Fruit fly (Drosophila melanogaster) whole organism, prepupa: ENCODE results near the gene Ctr1A.

ENCODE experiments used
- Blimp-1 ChIP-seq: fragments of 200-800 bp; sonication (Bioruptor generic); optimal IDR thresholded peaks from 3 replicates; lab custom pipeline; 2017; ENCODE audit warnings: missing biosample characterization, missing genetic modification characterization, mild to moderate bottlenecking, moderate library complexity, missing genetic modification reagents
- CG11294 ChIP-seq: fragments of 200-800 bp; sonication (Bioruptor generic); IDR thresholded peaks from 2 replicates; pipeline ENCODE4 v1.3.6; 2022; ENCODE audit warnings: missing biosample characterization, missing genetic modification characterization
- CG11762 ChIP-seq: fragments of 200-800 bp; sonication (Bioruptor generic); optimal IDR thresholded peaks from 3 replicates; lab custom pipeline; 2016; ENCODE audit warnings: missing biosample characterization, missing genetic modification characterization; ENCODE audit not compliant: insufficient read depth
- CG11902 ChIP-seq: fragments of 200-800 bp; sonication (Bioruptor generic); optimal IDR thresholded peaks from 3 replicates; lab custom pipeline; 2016; ENCODE audit warnings: missing biosample characterization, missing genetic modification characterization
- CG15336 ChIP-seq: fragments of 200-800 bp; sonication (Bioruptor generic); IDR thresholded peaks from 2 replicates; pipeline ENCODE4 v1.3.6; 2022; ENCODE audit warnings: missing biosample characterization, missing genetic modification characterization
- CG1621 ChIP-seq: fragments of 200-800 bp; sonication (Bioruptor generic); optimal IDR thresholded peaks from 3 replicates; lab custom pipeline; 2018; ENCODE audit warnings: missing biosample characterization, mild to moderate bottlenecking, missing genetic modification characterization
- CG16779 ChIP-seq: fragments of 200-800 bp; sonication (Bioruptor generic); optimal IDR thresholded peaks from 3 replicates; lab custom pipeline; 2017; ENCODE audit warnings: missing biosample characterization, mild to moderate bottlenecking, missing genetic modification characterization
- CG3032 ChIP-seq: fragments of 200-800 bp; optimal IDR thresholded peaks from 2 replicates; lab custom pipeline; 2019; ENCODE audit warnings: missing biosample characterization, mild to moderate bottlenecking, missing genetic modification characterization, moderate library complexity
- CG31627 ChIP-seq: fragments of 200-800 bp; sonication (Bioruptor generic); optimal IDR thresholded peaks from 3 replicates; lab custom pipeline; 2016; ENCODE audit warnings: missing biosample characterization, missing genetic modification characterization
- CG32006 ChIP-seq: fragments of 200-800 bp; sonication (Bioruptor generic); optimal IDR thresholded peaks from 3 replicates; lab custom pipeline; 2017; ENCODE audit warnings: missing biosample characterization, mild to moderate bottlenecking, missing genetic modification characterization
- CG4318 ChIP-seq: fragments of 200-800 bp; sonication (Bioruptor generic); optimal IDR thresholded peaks from 3 replicates; lab custom pipeline; 2017; ENCODE audit warnings: missing biosample characterization, mild to moderate bottlenecking, missing genetic modification characterization
- CG6163 ChIP-seq: fragments of 200-800 bp; sonication (Bioruptor generic); IDR thresholded peaks from 3 replicates; pipeline ENCODE4 v1.3.6; 2022; ENCODE audit warnings: missing biosample characterization, missing genetic modification characterization
- CG6276 ChIP-seq: fragments of 200-800 bp; sonication (Bioruptor generic); optimal IDR thresholded peaks from 2 replicates; lab custom pipeline; 2017; ENCODE audit warnings: missing biosample characterization, mild to moderate bottlenecking, missing genetic modification characterization
- CG6792 ChIP-seq: fragments of 200-800 bp; sonication (Bioruptor generic); optimal IDR thresholded peaks from 3 replicates; lab custom pipeline; 2016; ENCODE audit warnings: missing biosample characterization, missing genetic modification characterization
- CG6808 ChIP-seq: fragments of 200-800 bp; sonication (Bioruptor generic); optimal IDR thresholded peaks from 3 replicates; lab custom pipeline; 2017; ENCODE audit warnings: missing biosample characterization, missing genetic modification characterization, mild to moderate bottlenecking, moderate library complexity, missing genetic modification reagents
- CG6854 ChIP-seq: fragments of 200-800 bp; sonication (Bioruptor generic); optimal IDR thresholded peaks from 2 replicates; lab custom pipeline; 2017; ENCODE audit warnings: missing biosample characterization, mild to moderate bottlenecking, missing genetic modification characterization
- CG7368 ChIP-seq: fragments of 200-800 bp; sonication (Bioruptor generic); optimal IDR thresholded peaks from 3 replicates; lab custom pipeline; 2016; ENCODE audit warnings: missing biosample characterization, missing genetic modification characterization
- CG8119 ChIP-seq: fragments of 200-800 bp; sonication (Bioruptor generic); IDR thresholded peaks from 3 replicates; pipeline ENCODE4 v1.3.6; 2022; ENCODE audit warnings: missing biosample characterization, missing genetic modification characterization
- CG8632 ChIP-seq: fragments of 200-800 bp; sonication (Bioruptor generic); optimal IDR thresholded peaks from 3 replicates; lab custom pipeline; 2016; ENCODE audit warnings: missing biosample characterization, missing genetic modification characterization
- CG9139 ChIP-seq: fragments of 200-800 bp; sonication (Bioruptor generic); optimal IDR thresholded peaks from 3 replicates; lab custom pipeline; 2017; ENCODE audit warnings: missing biosample characterization, mild to moderate bottlenecking, missing genetic modification characterization
- Eip75B ChIP-seq: fragments of 200-800 bp; sonication (Bioruptor generic); optimal IDR thresholded peaks from 3 replicates; lab custom pipeline; 2016; ENCODE audit warnings: missing biosample characterization, missing genetic modification characterization
- Eip93F ChIP-seq: fragments of 200-800 bp; sonication (Bioruptor generic); optimal IDR thresholded peaks from 2 replicates; lab custom pipeline; 2016; ENCODE audit warnings: missing biosample characterization, mild to moderate bottlenecking, missing genetic modification characterization
- Ets96B ChIP-seq: fragments of 200-800 bp; optimal IDR thresholded peaks from 2 replicates; lab custom pipeline; 2019; ENCODE audit warnings: missing biosample characterization, mild to moderate bottlenecking, missing genetic modification characterization, moderate library complexity
- Gug ChIP-seq: fragments of 200-800 bp; sonication (Bioruptor generic); IDR thresholded peaks from 2 replicates; pipeline ENCODE4 v1.3.6; 2022; ENCODE audit warnings: missing biosample characterization, missing genetic modification characterization
- Hr38 ChIP-seq: sonication (Bioruptor generic); optimal IDR thresholded peaks from 2 replicates; lab custom pipeline; 2016; ENCODE audit warnings: missing biosample characterization, missing genetic modification characterization
- Hr39 ChIP-seq: fragments of 200-800 bp; sonication (Bioruptor generic); optimal IDR thresholded peaks from 2 replicates; lab custom pipeline; 2016; ENCODE audit warnings: missing biosample characterization, missing genetic modification characterization
- Hr4 ChIP-seq: fragments of 200-800 bp; sonication (Bioruptor generic); optimal IDR thresholded peaks from 3 replicates; lab custom pipeline; 2016; ENCODE audit warnings: missing biosample characterization, missing genetic modification characterization
- Lpt ChIP-seq: fragments of 200-800 bp; sonication (Bioruptor generic); optimal IDR thresholded peaks from 3 replicates; lab custom pipeline; 2016; ENCODE audit warnings: missing biosample characterization, missing genetic modification characterization
- Met ChIP-seq: fragments of 200-800 bp; sonication (Bioruptor generic); optimal IDR thresholded peaks from 3 replicates; lab custom pipeline; 2016; ENCODE audit warnings: missing biosample characterization, missing genetic modification characterization
- OdsH ChIP-seq: fragments of 200-800 bp; sonication (Bioruptor generic); optimal IDR thresholded peaks from 3 replicates; lab custom pipeline; 2016; ENCODE audit warnings: missing biosample characterization, missing genetic modification characterization
- Smox ChIP-seq: fragments of 200-800 bp; sonication (Bioruptor generic); optimal IDR thresholded peaks from 3 replicates; lab custom pipeline; 2016; ENCODE audit warnings: missing biosample characterization, missing genetic modification characterization
- Sox102F ChIP-seq: fragments of 200-800 bp; sonication (Bioruptor generic); optimal IDR thresholded peaks from 2 replicates; lab custom pipeline; 2016; ENCODE audit warnings: missing biosample characterization, mild to moderate bottlenecking, missing genetic modification characterization
- Sox14 ChIP-seq: fragments of 200-800 bp; sonication (Bioruptor generic); optimal IDR thresholded peaks from 3 replicates; lab custom pipeline; 2016; ENCODE audit warnings: missing biosample characterization, missing genetic modification characterization
- Sox15 ChIP-seq: fragments of 200-800 bp; sonication (Bioruptor generic); optimal IDR thresholded peaks from 3 replicates; lab custom pipeline; 2016; ENCODE audit warnings: missing biosample characterization, missing genetic modification characterization
- achi ChIP-seq: fragments of 200-800 bp; sonication (Bioruptor generic); optimal IDR thresholded peaks from 3 replicates; lab custom pipeline; 2016; ENCODE audit warnings: missing biosample characterization, missing genetic modification characterization
- dsx ChIP-seq: fragments of 200-800 bp; optimal IDR thresholded peaks from 3 replicates; lab custom pipeline; 2019; ENCODE audit warnings: missing biosample characterization, mild to moderate bottlenecking, missing genetic modification characterization, moderate library complexity; ENCODE audit not compliant: poor library complexity, severe bottlenecking
- esn ChIP-seq: fragments of 200-800 bp; sonication (Bioruptor generic); optimal IDR thresholded peaks from 2 replicates; lab custom pipeline; 2016; ENCODE audit warnings: missing biosample characterization, mild to moderate bottlenecking, missing genetic modification characterization, moderate library complexity
- fd59A ChIP-seq: fragments of 200-800 bp; sonication (Bioruptor generic); optimal IDR thresholded peaks from 2 replicates; lab custom pipeline; 2017; ENCODE audit warnings: missing biosample characterization, mild to moderate bottlenecking, missing genetic modification characterization, missing genetic modification reagents
- fkh ChIP-seq: fragments of 200-800 bp; sonication (Bioruptor generic); optimal IDR thresholded peaks from 3 replicates; lab custom pipeline; 2017; ENCODE audit warnings: missing biosample characterization, mild to moderate bottlenecking, missing genetic modification characterization, moderate library complexity
- lz ChIP-seq: fragments of 200-800 bp; sonication (Bioruptor generic); optimal IDR thresholded peaks from 3 replicates; lab custom pipeline; 2016; ENCODE audit warnings: missing biosample characterization, missing genetic modification characterization
- pdm3 ChIP-seq: fragments of 200-800 bp; sonication (Bioruptor generic); optimal IDR thresholded peaks from 3 replicates; lab custom pipeline; 2016; ENCODE audit warnings: missing biosample characterization, missing genetic modification characterization
- salr ChIP-seq, 2 experiments: fragments of 200-800 bp; sonication (Bioruptor generic); optimal IDR thresholded peaks; 3 replicates each; lab custom pipeline; 2016 to 2018; ENCODE audit warnings: missing biosample characterization in 2 of 2, missing genetic modification characterization in 2 of 2, mild to moderate bottlenecking in 1 of 2
- spab ChIP-seq: fragments of 200-800 bp; sonication (Bioruptor generic); optimal IDR thresholded peaks from 2 replicates; lab custom pipeline; 2017; ENCODE audit warnings: missing biosample characterization, mild to moderate bottlenecking, missing genetic modification characterization, missing genetic modification reagents
- svp ChIP-seq: fragments of 200-800 bp; sonication (Bioruptor generic); peaks from one replicate; lab custom pipeline; 2016; ENCODE audit warnings: missing biosample characterization, missing genetic modification characterization

The Ctr1A gene

dm6 chrX:6656023-6656594 lies 5.3 kb upstream of the Ctr1A start (continued):
- TF ChIP-seq CG11902 (GFP tag; lab: Kevin White, UChicago) (peak; percentile 88), CG7368 (GFP tag; lab: Kevin White, UChicago) (peak; percentile 85), pdm3 (peak; percentile 93), CG15336 (peak; percentile 92), Ets96B (tag; lab: Kevin White, UChicago) (peak; percentile 84), Blimp-1 (GFP tag; lab: Kevin White, UChicago) (peak; percentile 86), Lpt (GFP tag; lab: Kevin White, UChicago) (peak; percentile 85), esn (GFP tag; lab: Kevin White, UChicago) (peak; percentile 95), CG6276 (GFP tag; lab: Kevin White, UChicago) (peak; percentile 92), CG16779 (tag; lab: Kevin White, UChicago) (peak; percentile 83), Gug (GFP tag; lab: Robert Waterston, UW) (peak; percentile 82), Met (peak; percentile 93), spab (GFP tag; lab: Kevin White, UChicago) (peak; percentile 85), fd59A (peak; percentile 80), fkh (GFP tag; lab: Kevin White, UChicago) (peak; percentile 55), CG11762 (peak; percentile 89)

dm6 chrX:6656626-6657558 lies 4.6 kb upstream of the Ctr1A start:
- peak; percentile 48 for TF ChIP-seq Ets96B (tag; lab: Kevin White, UChicago)
- TF ChIP-seq Hr39, result no peak
- no peak for TF ChIP-seq CG31627 (GFP tag; lab: Kevin White, UChicago)
- TF ChIP-seq achi (GFP tag; lab: Kevin White, UChicago), result peak; percentile 13
- TF ChIP-seq Eip75B (GFP tag; lab: Kevin White, UChicago), result peak; percentile 22
- peak; percentile 37 for TF ChIP-seq CG1621 (tag; lab: Kevin White, UChicago)
- peak; percentile 14; the same call in 1 of the 2 replicates for TF ChIP-seq CG11294 (GFP tag; lab: Robert Waterston, UW)
- no peak for TF ChIP-seq Sox14 (GFP tag; lab: Kevin White, UChicago)
- TF ChIP-seq CG15336, result peak; percentile 71
- TF ChIP-seq CG6854, result peak; percentile 46
- no peak for TF ChIP-seq lz (GFP tag; lab: Kevin White, UChicago)
- TF ChIP-seq CG9139 (GFP tag; lab: Kevin White, UChicago), result no peak
- no peak for TF ChIP-seq Smox
- TF ChIP-seq Lpt (GFP tag; lab: Kevin White, UChicago), result no peak
- peak; percentile 55 for TF ChIP-seq CG6276 (GFP tag; lab: Kevin White, UChicago)
- TF ChIP-seq CG6808 (GFP tag; lab: Kevin White, UChicago), result peak; percentile 40
- TF ChIP-seq CG8632 (GFP tag; lab: Kevin White, UChicago), result peak; percentile 39
- peak; percentile 40 for TF ChIP-seq CG16779 (tag; lab: Kevin White, UChicago)
- TF ChIP-seq OdsH (GFP tag; lab: Kevin White, UChicago), result peak; percentile 41
- peak; percentile 31 for TF ChIP-seq Met
- TF ChIP-seq fd59A, result no peak
- TF ChIP-seq esn (GFP tag; lab: Kevin White, UChicago), result peak; percentile 12
- TF ChIP-seq spab (GFP tag; lab: Kevin White, UChicago), result no peak
- TF ChIP-seq Hr4 (GFP tag; lab: Kevin White, UChicago), result peak; percentile 48
- no peak for TF ChIP-seq CG7368 (GFP tag; lab: Kevin White, UChicago)
- peak; percentile 66 for TF ChIP-seq svp
- TF ChIP-seq Eip93F (GFP tag; lab: Kevin White, UChicago), result peak; percentile 60
- TF ChIP-seq salr (GFP tag; optimal IDR thresholded peaks at IDR 0.05; lab: Kevin White, UChicago), result no peak
- TF ChIP-seq Hr38 (GFP tag; lab: Kevin White, UChicago), result no peak
- 0 out of 3 replicates have a peak, but pooled peaks have one; percentile 30 for TF ChIP-seq CG6163
- no peak for TF ChIP-seq CG4318 (GFP tag; lab: Kevin White, UChicago)
- TF ChIP-seq Sox15 (GFP tag; lab: Kevin White, UChicago), result no peak
- peak; percentile 48 for TF ChIP-seq dsx
- peak; percentile 44 for TF ChIP-seq CG3032 (tag; lab: Kevin White, UChicago)
- TF ChIP-seq Blimp-1 (GFP tag; lab: Kevin White, UChicago), result peak; percentile 87
- TF ChIP-seq pdm3, result peak; percentile 34
- peak; percentile 48 for TF ChIP-seq Sox102F (GFP tag; lab: Kevin White, UChicago)
- no peak for TF ChIP-seq fkh (GFP tag; lab: Kevin White, UChicago)
- TF ChIP-seq CG6792 (GFP tag; lab: Kevin White, UChicago), result peak; percentile 11
- peak; percentile 38 for TF ChIP-seq CG32006 (GFP tag; lab: Kevin White, UChicago)
- TF ChIP-seq Gug (GFP tag; lab: Robert Waterston, UW), result 0 out of 2 replicates have a peak, but pooled peaks have one; percentile 9
- TF ChIP-seq CG8119, result peak; percentile 56; the same call in 2 of the 3 replicates
